Worm (Caenorhabditis elegans) whole organism, midembryonic: ENCODE data around the gene srg-23.

Experiments used
- T22C8.4 ChIP-seq: fragments of 200-800 bp; sonication (Bioruptor generic); IDR thresholded peaks from 2 replicates; pipeline ENCODE4 v1.3.6; 2022; ENCODE audit warnings: missing genetic modification characterization, missing compliant biosample characterization
- cog-1 ChIP-seq: sonication (generic microtip); optimal IDR thresholded peaks from 2 replicates; lab custom pipeline; 2016; ENCODE audit warnings: missing genetic modification characterization, missing compliant biosample characterization
- flt-1 ChIP-seq: fragments of 200-800 bp; sonication (Bioruptor generic); IDR thresholded peaks from 2 replicates; pipeline ENCODE4 v1.3.6; 2022; ENCODE audit warnings: missing genetic modification characterization, missing compliant biosample characterization
- med-1 ChIP-seq: sonication (generic microtip); optimal IDR thresholded peaks from 2 replicates; lab custom pipeline; 2017; ENCODE audit warnings: missing genetic modification characterization, mild to moderate bottlenecking, missing compliant biosample characterization, antibody characterized with exemption, missing genetic modification reagents; ENCODE audit not compliant: insufficient read depth
- ztf-29 ChIP-seq: fragments of 200-800 bp; sonication (Bioruptor generic); IDR thresholded peaks from 2 replicates; pipeline ENCODE4 v1.3.6; 2022; ENCODE audit warnings: missing genetic modification reagents, missing genetic modification characterization, missing compliant biosample characterization

- no peak for TF ChIP-seq ztf-29 (GFP tag; lab: Robert Waterston, UW)
- TF ChIP-seq T22C8.4 (GFP tag; lab: Robert Waterston, UW): peak; percentile 41
- TF ChIP-seq cog-1: no peak
- no peak for TF ChIP-seq med-1 (GFP tag; lab: Kevin White, UChicago)
- no peak for TF ChIP-seq flt-1 (GFP tag; lab: Robert Waterston, UW)
Observed at ce11 chrII:3062876-3063275, 33.1 kb downstream of the srg-23 start.
